Fruit fly (Drosophila melanogaster) whole organism, embryonic: ENCODE measurements around the gene Hrd3.
A peak's percentile ranks its signal among the peaks of the same experiment; 100 is the strongest.

Experiments
- Abd-B ChIP-seq: fragments of 200-800 bp; sonication (Bioruptor generic); optimal IDR thresholded peaks from 2 replicates; lab custom pipeline; 2018; ENCODE audit warnings: missing biosample characterization, mild to moderate bottlenecking, missing genetic modification characterization, moderate library complexity
- BtbVII ChIP-seq: fragments of 200-800 bp; sonication (Bioruptor generic); optimal IDR thresholded peaks from 3 replicates; lab custom pipeline; 2017; ENCODE audit warnings: missing biosample characterization, mild to moderate bottlenecking, missing genetic modification characterization
- CG11247 ChIP-seq: fragments of 200-800 bp; sonication (Bioruptor generic); IDR thresholded peaks from 2 replicates; pipeline ENCODE4 v1.3.6; 2022; ENCODE audit warnings: missing biosample characterization, missing genetic modification characterization
- CG11560 ChIP-seq: fragments of 200-800 bp; sonication (Bioruptor generic); IDR thresholded peaks from 3 replicates; pipeline ENCODE4 v1.3.6; 2022; ENCODE audit warnings: missing biosample characterization, missing genetic modification characterization
- CG1529 ChIP-seq: fragments of 200-800 bp; sonication (Bioruptor generic); optimal IDR thresholded peaks from 3 replicates; lab custom pipeline; 2018; ENCODE audit warnings: missing biosample characterization, missing genetic modification characterization
- CG15479 ChIP-seq: fragments of 200-800 bp; sonication (Bioruptor generic); optimal IDR thresholded peaks from 3 replicates; lab custom pipeline; 2019; ENCODE audit warnings: missing biosample characterization, mild to moderate bottlenecking, missing genetic modification characterization, moderate library complexity
- CG17568 ChIP-seq: fragments of 200-800 bp; sonication (Bioruptor generic); optimal IDR thresholded peaks from 2 replicates; lab custom pipeline; 2018; ENCODE audit warnings: missing biosample characterization, mild to moderate bottlenecking, missing genetic modification characterization, moderate library complexity
- CG18262 ChIP-seq: fragments of 200-800 bp; optimal IDR thresholded peaks from 3 replicates; lab custom pipeline; 2019; ENCODE audit warnings: missing biosample characterization, mild to moderate bottlenecking, missing genetic modification characterization, moderate library complexity
- CG4360 ChIP-seq: fragments of 200-800 bp; sonication (Bioruptor generic); IDR thresholded peaks from 2 replicates; pipeline ENCODE4 v1.3.6; 2022; ENCODE audit warnings: missing biosample characterization, missing genetic modification characterization
- CG4617 ChIP-seq: fragments of 200-800 bp; sonication (Bioruptor generic); optimal IDR thresholded peaks from 3 replicates; lab custom pipeline; 2016; ENCODE audit warnings: missing biosample characterization, missing genetic modification characterization, borderline replicate concordance
- CG7372 ChIP-seq: fragments of 200-800 bp; sonication (Bioruptor generic); IDR thresholded peaks from 2 replicates; pipeline ENCODE4 v1.3.6; 2022; ENCODE audit warnings: missing biosample characterization, missing genetic modification characterization
- CG7786 ChIP-seq: fragments of 200-800 bp; sonication (Bioruptor generic); optimal IDR thresholded peaks from 2 replicates; lab custom pipeline; 2016; ENCODE audit warnings: missing biosample characterization, missing genetic modification characterization
- CG9876 ChIP-seq: fragments of 200-800 bp; sonication (Bioruptor generic); optimal IDR thresholded peaks from 2 replicates; lab custom pipeline; 2016; ENCODE audit warnings: missing biosample characterization, missing genetic modification characterization
- Drgx ChIP-seq: fragments of 200-800 bp; sonication (Bioruptor generic); IDR thresholded peaks from 2 replicates; pipeline ENCODE4 v1.3.6; 2022; ENCODE audit warnings: missing biosample characterization, missing genetic modification characterization
- HmgZ ChIP-seq: fragments of 200-800 bp; sonication (Bioruptor generic); optimal IDR thresholded peaks from 2 replicates; lab custom pipeline; 2018; ENCODE audit warnings: missing biosample characterization, mild to moderate bottlenecking, missing genetic modification characterization
- Hr78 ChIP-seq, 2 experiments: fragments of 200-800 bp in 1 of 2; fragments of >200 bp in 1 of 2; sonication (Bioruptor generic) in 1 of 2; optimal IDR thresholded peaks; 2 replicates each; lab custom pipeline; 2017 to 2019; ENCODE audit warnings: missing biosample characterization in 2 of 2, missing genetic modification characterization in 2 of 2, mild to moderate bottlenecking in 1 of 2, moderate library complexity in 1 of 2
- Med ChIP-seq: fragments of 200-800 bp; sonication (Bioruptor generic); peaks from one replicate; lab custom pipeline; 2016; ENCODE audit warnings: missing biosample characterization, missing genetic modification characterization, mild to moderate bottlenecking, inconsistent platforms, moderate library complexity
- NK7.1 ChIP-seq: fragments of 200-800 bp; sonication (Bioruptor generic); optimal IDR thresholded peaks from 3 replicates; lab custom pipeline; 2016; ENCODE audit warnings: missing biosample characterization, missing genetic modification characterization
- Nf-YC ChIP-seq: fragments of 200-800 bp; optimal IDR thresholded peaks from 3 replicates; lab custom pipeline; 2019; ENCODE audit warnings: missing biosample characterization, mild to moderate bottlenecking, missing genetic modification characterization, moderate library complexity
- Pdp1 ChIP-seq, 2 experiments: fragments of 200-800 bp; sonication (Bioruptor generic); optimal IDR thresholded peaks; 3 replicates each; lab custom pipeline; 2016; ENCODE audit warnings: missing biosample characterization in 2 of 2, missing genetic modification characterization in 2 of 2, mild to moderate bottlenecking in 1 of 2, moderate library complexity in 1 of 2
- Ravus ChIP-seq: fragments of 200-800 bp; sonication (Bioruptor generic); IDR thresholded peaks from 2 replicates; pipeline ENCODE4 v1.3.6; 2022; ENCODE audit warnings: missing biosample characterization, missing genetic modification characterization
- Side ChIP-seq: fragments of 200-800 bp; sonication (Bioruptor generic); optimal IDR thresholded peaks from 2 replicates; lab custom pipeline; 2016; ENCODE audit warnings: missing biosample characterization, missing genetic modification characterization
- Ssrp ChIP-seq: fragments of 200-800 bp; sonication (Bioruptor generic); optimal IDR thresholded peaks from 2 replicates; lab custom pipeline; 2018; ENCODE audit warnings: missing biosample characterization, mild to moderate bottlenecking, missing genetic modification characterization, moderate library complexity
- Trl ChIP-seq, 3 experiments: fragments of >200 bp in 2 of 3; fragments of 200-800 bp in 1 of 3; sonication (Bioruptor generic) in 1 of 3; optimal IDR thresholded peaks; 2 replicates in 1 of 3; 3 replicates in 2 of 3; lab custom pipeline; 2016 to 2017; ENCODE audit warnings: missing biosample characterization in 1 of 3, missing genetic modification characterization in 1 of 3
- al ChIP-seq: fragments of 200-800 bp; sonication (Bioruptor generic); IDR thresholded peaks from 2 replicates; pipeline ENCODE4 v1.3.6; 2022; ENCODE audit warnings: missing biosample characterization, missing genetic modification characterization
- ara ChIP-seq: fragments of 200-800 bp; sonication (Bioruptor generic); IDR thresholded peaks from 2 replicates; pipeline ENCODE4 v1.3.6; 2022; ENCODE audit warnings: missing biosample characterization, missing genetic modification characterization
- bab2 ChIP-seq: fragments of 200-800 bp; sonication (Bioruptor generic); optimal IDR thresholded peaks from 2 replicates; lab custom pipeline; 2016; ENCODE audit warnings: missing biosample characterization, missing genetic modification characterization
- cato ChIP-seq: fragments of 200-800 bp; sonication (Bioruptor generic); optimal IDR thresholded peaks from 2 replicates; lab custom pipeline; 2016; ENCODE audit warnings: missing biosample characterization, missing genetic modification characterization, borderline replicate concordance
- cg ChIP-seq: fragments of 200-800 bp; sonication (Bioruptor generic); optimal IDR thresholded peaks from 3 replicates; lab custom pipeline; 2019; ENCODE audit warnings: missing biosample characterization, mild to moderate bottlenecking, missing genetic modification characterization, moderate library complexity
- croc ChIP-seq: fragments of 200-800 bp; sonication (Bioruptor generic); conservative IDR thresholded peaks from 3 replicates; pipeline ENCODE4 v1.3.6; 2022; ENCODE audit warnings: missing biosample characterization, missing genetic modification characterization
- dan ChIP-seq: fragments of 200-800 bp; sonication (Bioruptor generic); IDR thresholded peaks from 2 replicates; pipeline ENCODE4 v1.3.6; 2022; ENCODE audit warnings: missing biosample characterization, missing genetic modification characterization
- disco-r ChIP-seq: fragments of 200-800 bp; sonication (Bioruptor generic); optimal IDR thresholded peaks from 2 replicates; lab custom pipeline; 2016; ENCODE audit warnings: missing biosample characterization, missing genetic modification characterization
- fu2 ChIP-seq: fragments of 200-800 bp; sonication (Bioruptor generic); optimal IDR thresholded peaks from 2 replicates; lab custom pipeline; 2016; ENCODE audit warnings: missing biosample characterization, missing genetic modification characterization
- grau ChIP-seq: fragments of 200-800 bp; optimal IDR thresholded peaks from 3 replicates; lab custom pipeline; 2019; ENCODE audit warnings: missing biosample characterization, mild to moderate bottlenecking, missing genetic modification characterization, moderate library complexity
- gt ChIP-seq: fragments of 200-800 bp; sonication (Bioruptor generic); IDR thresholded peaks from 2 replicates; pipeline ENCODE4 v1.3.6; 2022; ENCODE audit warnings: missing biosample characterization, missing genetic modification characterization
- nerfin-1 ChIP-seq: fragments of 200-800 bp; sonication (Bioruptor generic); optimal IDR thresholded peaks from 3 replicates; lab custom pipeline; 2019; ENCODE audit warnings: missing biosample characterization, mild to moderate bottlenecking, missing genetic modification characterization, moderate library complexity
- nerfin-2 ChIP-seq: fragments of 200-800 bp; sonication (Bioruptor generic); IDR thresholded peaks from 2 replicates; pipeline ENCODE4 v1.3.6; 2022; ENCODE audit warnings: missing biosample characterization, missing genetic modification characterization; ENCODE audit not compliant: partially characterized antibody
- prd ChIP-seq, 3 experiments: fragments of >200 bp in 2 of 3; fragments of 200-800 bp in 1 of 3; sonication (Bioruptor generic) in 1 of 3; optimal IDR thresholded peaks in 2 of 3; IDR thresholded peaks in 1 of 3; 2 replicates in 2 of 3; 3 replicates in 1 of 3; pipeline versions ENCODE4 v1.3.6 to Lab custom; 2017 to 2022; ENCODE audit warnings: missing biosample characterization in 1 of 3, missing genetic modification characterization in 1 of 3
- rib ChIP-seq: fragments of 200-800 bp; sonication (Bioruptor generic); IDR thresholded peaks from 2 replicates; pipeline ENCODE4 v1.3.6; 2022; ENCODE audit warnings: missing biosample characterization, missing genetic modification characterization
- row ChIP-seq: fragments of 200-800 bp; sonication (Bioruptor generic); IDR thresholded peaks from 3 replicates; pipeline ENCODE4 v1.3.6; 2022; ENCODE audit warnings: missing biosample characterization, missing genetic modification characterization
- schlank ChIP-seq: fragments of 200-800 bp; sonication (Bioruptor generic); optimal IDR thresholded peaks from 2 replicates; lab custom pipeline; 2018; ENCODE audit warnings: missing biosample characterization, mild to moderate bottlenecking, missing genetic modification characterization
- sd ChIP-seq: fragments of 200-800 bp; sonication (Bioruptor generic); optimal IDR thresholded peaks from 3 replicates; lab custom pipeline; 2018; ENCODE audit warnings: missing biosample characterization, mild to moderate bottlenecking, missing genetic modification characterization, moderate library complexity
- slbo ChIP-seq: fragments of 200-800 bp; sonication (Bioruptor generic); IDR thresholded peaks from 2 replicates; pipeline ENCODE4 v1.3.6; 2022; ENCODE audit warnings: missing biosample characterization, missing genetic modification characterization
- slou ChIP-seq: fragments of 200-800 bp; sonication (Bioruptor generic); optimal IDR thresholded peaks from 3 replicates; lab custom pipeline; 2016; ENCODE audit warnings: missing biosample characterization, missing genetic modification characterization
- so ChIP-seq: fragments of 200-800 bp; sonication (Bioruptor generic); IDR thresholded peaks from 3 replicates; pipeline ENCODE4 v1.3.6; 2022; ENCODE audit warnings: missing biosample characterization, missing genetic modification characterization
- stwl ChIP-seq: fragments of 200-800 bp; sonication (Bioruptor generic); optimal IDR thresholded peaks from 3 replicates; lab custom pipeline; 2018; ENCODE audit warnings: missing biosample characterization, mild to moderate bottlenecking, missing genetic modification characterization, moderate library complexity
- twi ChIP-seq: fragments of 200-800 bp; optimal IDR thresholded peaks from 2 replicates; lab custom pipeline; 2019; ENCODE audit warnings: missing biosample characterization, mild to moderate bottlenecking, missing genetic modification characterization, moderate library complexity
- zfh1 ChIP-seq: fragments of 200-800 bp; sonication (Bioruptor generic); IDR thresholded peaks from 3 replicates; pipeline ENCODE4 v1.3.6; 2022; ENCODE audit warnings: missing biosample characterization, missing genetic modification characterization

The Hrd3 gene

dm6 chr3R:23791491-23791890 is 33.1 kb upstream of the Hrd3 start (continued):
- TF ChIP-seq al (GFP tag; lab: Robert Waterston, UW) (no peak), nerfin-1 (no peak), CG9876 (GFP tag; lab: Kevin White, UChicago) (no peak), rib (GFP tag; lab: Robert Waterston, UW) (no peak), slbo (GFP tag; lab: Robert Waterston, UW) (no peak), schlank (tag; lab: Kevin White, UChicago) (no peak), stwl (tag; lab: Kevin White, UChicago) (no peak), row (peak; percentile 46; the same call in 2 of the 3 replicates), HmgZ (tag; lab: Kevin White, UChicago) (no peak), Drgx (GFP tag; lab: Robert Waterston, UW) (peak; percentile 43; the same call in 1 of the 2 replicates), CG7786 (GFP tag; lab: Kevin White, UChicago) (no peak), dan (GFP tag; lab: Robert Waterston, UW) (no peak), cg (GFP tag; lab: Kevin White, UChicago) (no peak), gt (GFP tag; lab: Robert Waterston, UW) (no peak)
- TF ChIP-seq, all 482 proteins: peak for 4

- TF ChIP-seq CG1529 (GFP tag; lab: Kevin White, UChicago) = no peak
- no peak for TF ChIP-seq CG17568
- no peak for TF ChIP-seq slou (GFP tag; lab: Kevin White, UChicago)
- TF ChIP-seq CG11560 (tag; lab: Robert Waterston, UW) = no peak
- no peak for TF ChIP-seq CG18262 (tag; lab: Kevin White, UChicago)
- peak; percentile 16 for TF ChIP-seq bab2
- TF ChIP-seq sd (tag; lab: Kevin White, UChicago) = peak; percentile 92
- no peak for TF ChIP-seq Nf-YC (tag; lab: Kevin White, UChicago)
- no peak for TF ChIP-seq Pdp1 (GFP tag; optimal IDR thresholded peaks at IDR 0.05; lab: Kevin White, UChicago)
- peak in 1 of 2 experiments; percentile 90 for TF ChIP-seq Hr78 (GFP tag; optimal IDR thresholded peaks at IDR 0.05; lab: Kevin White, UChicago)
- TF ChIP-seq Trl (optimal IDR thresholded peaks at IDR 0.05; lab: Kevin White, UChicago) = no peak
- TF ChIP-seq Trl (GFP tag; optimal IDR thresholded peaks at IDR 0.05; lab: Kevin White, UChicago) = no peak
- TF ChIP-seq Side (GFP tag; lab: Kevin White, UChicago) = no peak
- peak; percentile 83 for TF ChIP-seq Med
- TF ChIP-seq CG15479 (GFP tag; lab: Kevin White, UChicago) = peak; percentile 37
- no peak for TF ChIP-seq NK7.1 (GFP tag; lab: Kevin White, UChicago)
- TF ChIP-seq cato (GFP tag; lab: Kevin White, UChicago) = no peak
- no peak for TF ChIP-seq croc (GFP tag; lab: Robert Waterston, UW)
- TF ChIP-seq Ravus (GFP tag; lab: Robert Waterston, UW) = no peak
- no peak for TF ChIP-seq Ssrp (tag; lab: Kevin White, UChicago)
- no peak for TF ChIP-seq prd (optimal IDR thresholded peaks at IDR 0.05; lab: Kevin White, UChicago)
- peak; percentile 29; the same call in 1 of the 3 replicates for TF ChIP-seq prd (GFP tag; IDR thresholded peaks at IDR 0.05; lab: Robert Waterston, UW)
- TF ChIP-seq so (GFP tag; lab: Robert Waterston, UW) = no peak
- TF ChIP-seq grau = peak; percentile 94
- no peak; the same call in 2 of the 3 replicates for TF ChIP-seq zfh1 (GFP tag; lab: Robert Waterston, UW)
- peak; percentile 10 for TF ChIP-seq Abd-B (GFP tag; lab: Kevin White, UChicago)
- TF ChIP-seq CG4617 (GFP tag; lab: Kevin White, UChicago) = no peak
- TF ChIP-seq twi (tag; lab: Kevin White, UChicago) = peak; percentile 93
- no peak for TF ChIP-seq disco-r (GFP tag; lab: Kevin White, UChicago)
- TF ChIP-seq nerfin-2 (GFP tag; lab: Robert Waterston, UW) = no peak
- TF ChIP-seq BtbVII = no peak
- no peak for TF ChIP-seq fu2 (GFP tag; lab: Kevin White, UChicago)
- no peak for TF ChIP-seq CG11247
- TF ChIP-seq CG4360 = no peak
- TF ChIP-seq CG7372 (GFP tag; lab: Robert Waterston, UW) = 0 out of 2 replicates have a peak, but pooled peaks have one; percentile 12
- TF ChIP-seq ara = 0 out of 2 replicates have a peak, but pooled peaks have one; percentile 17
Observed at dm6 chr3R:23790483-23791175, 32.3 kb upstream of the Hrd3 start.
